Fruit fly (Drosophila melanogaster) S2 (cell line): ENCODE data around the gene CG6839.

ENCODE experiments used
- CG8478 ChIP-seq: fragments of >200 bp; optimal IDR thresholded peaks from 2 replicates; lab custom pipeline; 2018
- CTCF ChIP-seq, 2 experiments: fragments of >200 bp; optimal IDR thresholded peaks; 2 replicates each; lab custom pipeline; 2018

DNA sequence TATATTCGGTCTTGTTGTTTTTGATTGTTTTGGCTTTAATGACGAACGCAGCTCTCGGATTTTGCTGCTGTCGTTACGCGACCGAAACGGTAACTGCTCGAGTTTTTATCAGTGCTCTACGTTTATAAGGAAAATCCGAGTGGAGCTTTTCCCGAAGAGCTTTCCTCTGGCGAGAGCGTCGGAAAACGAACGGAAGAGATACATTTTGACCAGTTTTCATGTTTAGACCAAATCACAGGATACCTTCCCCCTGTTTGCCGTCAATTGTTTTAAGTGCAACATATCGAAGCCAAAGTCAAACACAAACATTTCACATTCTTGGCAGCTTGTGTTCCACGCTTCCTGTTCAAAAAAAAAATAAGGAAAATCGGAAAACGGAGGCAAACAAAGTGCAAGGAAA, 28.6 kb downstream of the CG6839 start, which contains the start of gene CG32204:
- TF ChIP-seq CTCF (optimal IDR thresholded peaks at IDR 0.05; lab: Kevin White, UChicago) (no peak), CG8478 (lab: Kevin White, UChicago) (no peak)
